Worm (Caenorhabditis elegans): Measurements from ENCODE around the gene F07A11.5.

The F07A11.5 gene

ce11 chrII:11652125-11652524, 40.0 kb downstream of the F07A11.5 start:
- TF ChIP-seq Y53G8AR.9 (GFP tag; conservative IDR thresholded peaks at IDR 0.05) (0 out of 2 replicates have a peak, but pooled peaks have one; percentile 36), ekl-4 (GFP tag; IDR thresholded peaks at IDR 0.05) (peak; percentile 60; the same call in 1 of the 2 replicates), F39B2.1 (GFP tag; IDR thresholded peaks at IDR 0.05) (no peak), egrh-3 (GFP tag; IDR thresholded peaks at IDR 0.05) (peak; percentile 74; the same call in 1 of the 2 replicates), ceh-91 (GFP tag; IDR thresholded peaks at IDR 0.05) (no peak), ceh-58 (GFP tag; IDR thresholded peaks at IDR 0.05) (no peak), lin-54 (GFP tag; optimal IDR thresholded peaks at IDR 0.05) (no peak), rpc-1 (optimal IDR thresholded peaks at IDR 0.05) (no peak), rpc-1 (tag; optimal IDR thresholded peaks at IDR 0.05) (no peak), mcd-1 (GFP tag; IDR thresholded peaks at IDR 0.05) (peak; percentile 10; the same call in 1 of the 2 replicates), zfh-2 (GFP tag; conservative IDR thresholded peaks at IDR 0.05) (peak; percentile 82), bed-1 (GFP tag; IDR thresholded peaks at IDR 0.05) (no peak), F57A8.1 (GFP tag; optimal IDR thresholded peaks at IDR 0.05) (no peak), unc-62 (GFP tag; optimal IDR thresholded peaks at IDR 0.05) (no peak), F52B5.7 (tag; optimal IDR thresholded peaks at IDR 0.05) (peak; percentile 28), atf-7 (tag; optimal IDR thresholded peaks at IDR 0.05) (no peak), Y67H2A.10 (GFP tag; conservative IDR thresholded peaks at IDR 0.05) (no peak), ama-1 (optimal IDR thresholded peaks at IDR 0.05) (no peak), ama-1 (GFP tag; optimal IDR thresholded peaks at IDR 0.05) (no peak), madf-3 (GFP tag; IDR thresholded peaks at IDR 0.05) (no peak), unc-130 (GFP tag; optimal IDR thresholded peaks at IDR 0.05) (no peak), lin-26 (GFP tag; IDR thresholded peaks at IDR 0.05) (no peak), pha-4 (tag; optimal IDR thresholded peaks at IDR 0.05) (no peak), lin-35 (GFP tag; optimal IDR thresholded peaks at IDR 0.05) (no peak)

ce11 chrII:11652679-11653174, 40.6 kb downstream of the F07A11.5 start, which contains the start of the genes rad-23 and rpn-12:
rad-23 (minus strand) TSS chrII:11652729.
rpn-12 (plus strand) TSS chrII:11653124.
- peak; percentile 18 for TF ChIP-seq nhr-80 (tag; optimal IDR thresholded peaks at IDR 0.05)
- TF ChIP-seq cebp-1 (GFP tag; IDR thresholded peaks at IDR 0.05): no peak
- TF ChIP-seq cebp-1 (tag; optimal IDR thresholded peaks at IDR 0.05): peak; percentile 15
- TF ChIP-seq lin-35 (GFP tag; optimal IDR thresholded peaks at IDR 0.05): peak in 1 of 3 experiments; percentile 35
- TF ChIP-seq B0035.1 (tag; optimal IDR thresholded peaks at IDR 0.05): no peak
- no peak for TF ChIP-seq Y53F4B.3 (GFP tag; IDR thresholded peaks at IDR 0.05)
- TF ChIP-seq snpc-4 (GFP tag; optimal IDR thresholded peaks at IDR 0.05): no peak
- peak in 3 of 4 experiments; percentile 15 to 69 (median 36) for TF ChIP-seq snpc-4 (tag; optimal IDR thresholded peaks at IDR 0.05)
- no peak for TF ChIP-seq F22D6.2 (tag; optimal IDR thresholded peaks at IDR 0.05)
- no peak for TF ChIP-seq lag-1 (GFP tag; IDR thresholded peaks at IDR 0.05)
- TF ChIP-seq lin-54 (GFP tag; optimal IDR thresholded peaks at IDR 0.05): peak; percentile 33
- TF ChIP-seq hrde-1 (tag; optimal IDR thresholded peaks at IDR 0.05; ENCODE audit: borderline replicate concordance): no peak
- no peak for TF ChIP-seq ccch-3 (GFP tag; optimal IDR thresholded peaks at IDR 0.05)
- TF ChIP-seq let-607 (tag; optimal IDR thresholded peaks at IDR 0.05): no peak
- peak; percentile 4 for TF ChIP-seq F23B12.7 (tag; optimal IDR thresholded peaks at IDR 0.05; ENCODE audit: insufficient read depth)
- TF ChIP-seq F33H1.4 (GFP tag; IDR thresholded peaks at IDR 0.05): peak; percentile 83
- TF ChIP-seq Y79H2A.3 (GFP tag; conservative IDR thresholded peaks at IDR 0.05): no peak
- peak; percentile 28 for TF ChIP-seq attf-5 (GFP tag; optimal IDR thresholded peaks at IDR 0.05)

Data from whole organism, young adult.